Fruit fly (Drosophila melanogaster) whole organism, embryonic: Measurements from ENCODE around the gene dpr18.

Source experiments
- Atf6 ChIP-seq: fragments of 200-800 bp; sonication (Bioruptor generic); IDR thresholded peaks from 2 replicates; pipeline ENCODE4 v1.3.6; 2022; ENCODE audit warnings: missing biosample characterization, missing genetic modification characterization
- CG10147 ChIP-seq: fragments of 200-800 bp; sonication (Bioruptor generic); optimal IDR thresholded peaks from 2 replicates; lab custom pipeline; 2019; ENCODE audit warnings: missing biosample characterization, mild to moderate bottlenecking, missing genetic modification characterization, moderate library complexity
- CG10565 ChIP-seq: fragments of 200-800 bp; sonication (Bioruptor generic); optimal IDR thresholded peaks from 3 replicates; lab custom pipeline; 2016; ENCODE audit warnings: missing biosample characterization, mild to moderate bottlenecking, missing genetic modification characterization
- CG11093 ChIP-seq: fragments of 200-800 bp; sonication (Bioruptor generic); IDR thresholded peaks from 3 replicates; pipeline ENCODE4 v1.3.6; 2022; ENCODE audit warnings: missing biosample characterization, missing genetic modification characterization
- CG11723 ChIP-seq: fragments of 200-800 bp; sonication (Bioruptor generic); optimal IDR thresholded peaks from 2 replicates; lab custom pipeline; 2017; ENCODE audit warnings: missing biosample characterization, mild to moderate bottlenecking, missing genetic modification characterization
- CG13287 ChIP-seq: fragments of 200-800 bp; sonication (Bioruptor generic); IDR thresholded peaks from 2 replicates; pipeline ENCODE4 v1.3.6; 2022; ENCODE audit warnings: missing biosample characterization, missing genetic modification characterization; ENCODE audit not compliant: partially characterized antibody
- CG14014 ChIP-seq: fragments of 200-800 bp; sonication (Bioruptor generic); IDR thresholded peaks from 2 replicates; pipeline ENCODE4 v1.3.6; 2022; ENCODE audit warnings: missing biosample characterization, missing genetic modification characterization
- CG14965 ChIP-seq: fragments of 200-800 bp; sonication (Bioruptor generic); optimal IDR thresholded peaks from 2 replicates; lab custom pipeline; 2016; ENCODE audit warnings: missing biosample characterization, missing genetic modification characterization, borderline replicate concordance
- CG17361 ChIP-seq: fragments of 200-800 bp; sonication (Bioruptor generic); IDR thresholded peaks from 3 replicates; pipeline ENCODE4 v1.3.6; 2022; ENCODE audit warnings: missing biosample characterization, missing genetic modification characterization
- CG17385 ChIP-seq: fragments of 200-800 bp; sonication (Bioruptor generic); optimal IDR thresholded peaks from 3 replicates; lab custom pipeline; 2018; ENCODE audit warnings: missing biosample characterization, mild to moderate bottlenecking, missing genetic modification characterization
- CG2129 ChIP-seq: fragments of 200-800 bp; sonication (Bioruptor generic); IDR thresholded peaks from 2 replicates; pipeline ENCODE4 v1.3.6; 2022; ENCODE audit warnings: missing biosample characterization, missing genetic modification characterization; ENCODE audit not compliant: partially characterized antibody
- CG2875 ChIP-seq: fragments of 200-800 bp; sonication (Bioruptor generic); optimal IDR thresholded peaks from 2 replicates; lab custom pipeline; 2017; ENCODE audit warnings: missing biosample characterization, mild to moderate bottlenecking, missing genetic modification characterization, missing genetic modification reagents
- CG31441 ChIP-seq: fragments of 200-800 bp; sonication (Bioruptor generic); IDR thresholded peaks from 2 replicates; pipeline ENCODE4 v1.3.6; 2022; ENCODE audit warnings: missing biosample characterization, missing genetic modification characterization
- CG32532 ChIP-seq: fragments of 200-800 bp; sonication (Bioruptor generic); IDR thresholded peaks from 2 replicates; pipeline ENCODE4 v1.3.6; 2022; ENCODE audit warnings: missing biosample characterization, missing genetic modification characterization
- CG6689 ChIP-seq: fragments of 200-800 bp; sonication (Bioruptor generic); IDR thresholded peaks from 2 replicates; pipeline ENCODE4 v1.3.6; 2022; ENCODE audit warnings: missing biosample characterization, missing genetic modification characterization
- CG9215 ChIP-seq: fragments of 200-800 bp; sonication (Bioruptor generic); IDR thresholded peaks from 2 replicates; pipeline ENCODE4 v1.3.6; 2022; ENCODE audit warnings: missing biosample characterization, missing genetic modification characterization
- CG9437 ChIP-seq: fragments of 200-800 bp; sonication (Bioruptor generic); optimal IDR thresholded peaks from 2 replicates; lab custom pipeline; 2018; ENCODE audit warnings: missing biosample characterization, mild to moderate bottlenecking, missing genetic modification characterization
- CG9876 ChIP-seq: fragments of 200-800 bp; sonication (Bioruptor generic); optimal IDR thresholded peaks from 2 replicates; lab custom pipeline; 2016; ENCODE audit warnings: missing biosample characterization, missing genetic modification characterization
- CTCF ChIP-seq: fragments of 200-800 bp; sonication (Bioruptor generic); optimal IDR thresholded peaks from 2 replicates; lab custom pipeline; 2017; ENCODE audit warnings: missing biosample characterization, mild to moderate bottlenecking, missing genetic modification characterization, moderate library complexity
- CoRest ChIP-seq: fragments of 200-800 bp; sonication (Bioruptor generic); optimal IDR thresholded peaks from 3 replicates; lab custom pipeline; 2018; ENCODE audit warnings: missing biosample characterization, mild to moderate bottlenecking, missing genetic modification characterization, moderate library complexity
- Deaf1 ChIP-seq: fragments of 200-800 bp; optimal IDR thresholded peaks from 3 replicates; lab custom pipeline; 2019; ENCODE audit warnings: missing biosample characterization, mild to moderate bottlenecking, missing genetic modification characterization, moderate library complexity
- Dp ChIP-seq: fragments of 200-800 bp; sonication (Bioruptor generic); optimal IDR thresholded peaks from 2 replicates; lab custom pipeline; 2018; ENCODE audit warnings: missing biosample characterization, mild to moderate bottlenecking, missing genetic modification characterization, moderate library complexity
- Fer2 ChIP-seq: fragments of 200-800 bp; sonication (Bioruptor generic); optimal IDR thresholded peaks from 2 replicates; lab custom pipeline; 2018; ENCODE audit warnings: missing biosample characterization, mild to moderate bottlenecking, missing genetic modification characterization, moderate library complexity
- Hr51 ChIP-seq, 2 experiments: fragments of 200-800 bp; sonication (Bioruptor generic); optimal IDR thresholded peaks; 2 replicates in 1 of 2; 3 replicates in 1 of 2; lab custom pipeline; 2016 to 2018; ENCODE audit warnings: missing biosample characterization in 2 of 2, missing genetic modification characterization in 2 of 2, mild to moderate bottlenecking in 1 of 2, moderate library complexity in 1 of 2
- Jarid2 ChIP-seq: fragments of 200-800 bp; sonication (Bioruptor generic); optimal IDR thresholded peaks from 3 replicates; lab custom pipeline; 2017; ENCODE audit warnings: mild to moderate bottlenecking, missing biosample characterization, missing genetic modification reagents, missing genetic modification characterization
- Lim3 ChIP-seq: fragments of 200-800 bp; sonication (Bioruptor generic); IDR thresholded peaks from 2 replicates; pipeline ENCODE4 v1.3.6; 2022; ENCODE audit warnings: missing biosample characterization, missing genetic modification characterization
- NK7.1 ChIP-seq: fragments of 200-800 bp; sonication (Bioruptor generic); optimal IDR thresholded peaks from 3 replicates; lab custom pipeline; 2016; ENCODE audit warnings: missing biosample characterization, missing genetic modification characterization
- Opbp ChIP-seq: fragments of 200-800 bp; sonication (Bioruptor generic); IDR thresholded peaks from 3 replicates; pipeline ENCODE4 v1.3.6; 2022; ENCODE audit warnings: missing biosample characterization, missing genetic modification characterization; ENCODE audit not compliant: partially characterized antibody
- Tbp ChIP-seq: fragments of >200 bp; optimal IDR thresholded peaks from 2 replicates; lab custom pipeline; 2018; ENCODE audit warnings: missing biosample characterization, missing genetic modification characterization
- Vsx1 ChIP-seq: fragments of 200-800 bp; sonication (Bioruptor generic); optimal IDR thresholded peaks from 2 replicates; lab custom pipeline; 2017; ENCODE audit warnings: missing biosample characterization, mild to moderate bottlenecking, missing genetic modification characterization, missing genetic modification reagents
- YL-1 ChIP-seq: fragments of 200-800 bp; sonication (Bioruptor generic); optimal IDR thresholded peaks from 3 replicates; lab custom pipeline; 2017; ENCODE audit warnings: missing biosample characterization, mild to moderate bottlenecking, missing genetic modification characterization
- ash1 ChIP-seq: fragments of 200-800 bp; sonication (Bioruptor generic); optimal IDR thresholded peaks from 2 replicates; lab custom pipeline; 2018; ENCODE audit warnings: missing biosample characterization, mild to moderate bottlenecking, missing genetic modification characterization
- bbx ChIP-seq: fragments of 200-800 bp; sonication (Bioruptor generic); IDR thresholded peaks from 2 replicates; pipeline ENCODE4 v1.3.6; 2022; ENCODE audit warnings: missing biosample characterization, missing genetic modification characterization; ENCODE audit not compliant: partially characterized antibody
- chinmo ChIP-seq: fragments of 200-800 bp; sonication (Bioruptor generic); IDR thresholded peaks from 4 replicates; pipeline ENCODE4 v1.3.6; 2022; ENCODE audit warnings: missing biosample characterization, missing genetic modification characterization; ENCODE audit not compliant: partially characterized antibody
- en ChIP-seq: fragments of 200-800 bp; sonication (Bioruptor generic); optimal IDR thresholded peaks from 2 replicates; lab custom pipeline; 2016; ENCODE audit warnings: missing biosample characterization, missing genetic modification characterization
- gcm ChIP-seq: fragments of 200-800 bp; sonication (Bioruptor generic); optimal IDR thresholded peaks from 2 replicates; lab custom pipeline; 2019; ENCODE audit warnings: missing biosample characterization, mild to moderate bottlenecking, missing genetic modification characterization, moderate library complexity
- grau ChIP-seq: fragments of 200-800 bp; optimal IDR thresholded peaks from 3 replicates; lab custom pipeline; 2019; ENCODE audit warnings: missing biosample characterization, mild to moderate bottlenecking, missing genetic modification characterization, moderate library complexity
- ham ChIP-seq: fragments of 200-800 bp; sonication (Bioruptor generic); IDR thresholded peaks from 2 replicates; pipeline ENCODE4 v1.3.6; 2022; ENCODE audit warnings: missing biosample characterization, missing genetic modification characterization
- ind ChIP-seq: fragments of 200-800 bp; sonication (Bioruptor generic); optimal IDR thresholded peaks from 3 replicates; lab custom pipeline; 2016; ENCODE audit warnings: missing biosample characterization, missing genetic modification characterization
- jing ChIP-seq: fragments of 200-800 bp; sonication (Bioruptor generic); optimal IDR thresholded peaks from 2 replicates; lab custom pipeline; 2018; ENCODE audit warnings: missing biosample characterization, mild to moderate bottlenecking, missing genetic modification characterization
- kni ChIP-seq: fragments of 200-800 bp; sonication (Bioruptor generic); optimal IDR thresholded peaks from 3 replicates; lab custom pipeline; 2017; ENCODE audit warnings: mild to moderate bottlenecking, missing biosample characterization, missing genetic modification reagents, missing genetic modification characterization
- nerfin-2 ChIP-seq: fragments of 200-800 bp; sonication (Bioruptor generic); IDR thresholded peaks from 2 replicates; pipeline ENCODE4 v1.3.6; 2022; ENCODE audit warnings: missing biosample characterization, missing genetic modification characterization; ENCODE audit not compliant: partially characterized antibody
- nom ChIP-seq: fragments of 200-800 bp; sonication (Bioruptor generic); optimal IDR thresholded peaks from 2 replicates; lab custom pipeline; 2017; ENCODE audit warnings: missing biosample characterization, missing genetic modification characterization, mild to moderate bottlenecking, moderate library complexity, missing genetic modification reagents
- pita ChIP-seq: fragments of 200-800 bp; sonication (Bioruptor generic); optimal IDR thresholded peaks from 2 replicates; lab custom pipeline; 2017; ENCODE audit warnings: missing biosample characterization, mild to moderate bottlenecking, missing genetic modification characterization
- sd ChIP-seq: fragments of 200-800 bp; sonication (Bioruptor generic); optimal IDR thresholded peaks from 3 replicates; lab custom pipeline; 2018; ENCODE audit warnings: missing biosample characterization, mild to moderate bottlenecking, missing genetic modification characterization, moderate library complexity
- sna ChIP-seq: fragments of 200-800 bp; sonication (Bioruptor generic); IDR thresholded peaks from 2 replicates; pipeline ENCODE4 v1.3.6; 2022; ENCODE audit warnings: missing biosample characterization, missing genetic modification characterization; ENCODE audit not compliant: partially characterized antibody
- sqz ChIP-seq: fragments of 200-800 bp; sonication (Bioruptor generic); optimal IDR thresholded peaks from 3 replicates; lab custom pipeline; 2018; ENCODE audit warnings: missing biosample characterization, mild to moderate bottlenecking, missing genetic modification characterization
- tgo ChIP-seq: fragments of 200-800 bp; sonication (Bioruptor generic); IDR thresholded peaks from 3 replicates; pipeline ENCODE4 v1.3.6; 2022; ENCODE audit warnings: missing biosample characterization, missing genetic modification characterization
- toy ChIP-seq: fragments of 200-800 bp; sonication (Bioruptor generic); IDR thresholded peaks from 2 replicates; pipeline ENCODE4 v1.3.6; 2022; ENCODE audit warnings: missing biosample characterization, missing genetic modification characterization
- z ChIP-seq: fragments of 200-800 bp; sonication (Bioruptor generic); IDR thresholded peaks from 3 replicates; pipeline ENCODE4 v1.3.6; 2022; ENCODE audit warnings: missing biosample characterization, missing genetic modification characterization

dpr18 gene

dm6 chrX:16063414-16063938, at the start of gene dpr18:
Gene dpr18 (plus strand): TSS chrX:16063738.
- no peak for TF ChIP-seq CG10147 (GFP tag; lab: Kevin White, UChicago)
- TF ChIP-seq CG9437, result no peak
- TF ChIP-seq bbx, result peak; percentile 25; the same call in 1 of the 2 replicates
- no peak for TF ChIP-seq en
- TF ChIP-seq ind (GFP tag; lab: Kevin White, UChicago), result no peak
- TF ChIP-seq Opbp, result 0 out of 3 replicates have a peak, but pooled peaks have one; percentile 38
- TF ChIP-seq Lim3, result no peak
- no peak for TF ChIP-seq CG32532 (GFP tag; lab: Robert Waterston, UW)
- no peak for TF ChIP-seq CG14965 (GFP tag; lab: Kevin White, UChicago)
- no peak for TF ChIP-seq Dp (GFP tag; lab: Kevin White, UChicago)
- TF ChIP-seq Atf6 (GFP tag; lab: Robert Waterston, UW), result no peak
- no peak for TF ChIP-seq CG17385 (GFP tag; lab: Kevin White, UChicago)
- no peak for TF ChIP-seq CoRest (tag; lab: Kevin White, UChicago)
- no peak for TF ChIP-seq kni (GFP tag; lab: Kevin White, UChicago)
- no peak for TF ChIP-seq gcm (GFP tag; lab: Kevin White, UChicago)
- TF ChIP-seq Deaf1 (tag; lab: Kevin White, UChicago), result peak; percentile 85
- TF ChIP-seq CG6689 (GFP tag; lab: Robert Waterston, UW), result no peak
- no peak for TF ChIP-seq CG17361 (GFP tag; lab: Robert Waterston, UW)
- no peak for TF ChIP-seq nerfin-2 (GFP tag; lab: Robert Waterston, UW)
- no peak for TF ChIP-seq CG31441 (GFP tag; lab: Robert Waterston, UW)
- TF ChIP-seq chinmo (GFP tag; lab: Robert Waterston, UW), result 0 out of 4 replicates have a peak, but pooled peaks have one; percentile 7
- TF ChIP-seq grau, result no peak
- no peak for TF ChIP-seq Tbp (GFP tag; lab: Kevin White, UChicago)
- no peak for TF ChIP-seq CG2875
- no peak for TF ChIP-seq pita (GFP tag; lab: Kevin White, UChicago)
- peak; percentile 44 for TF ChIP-seq Jarid2 (GFP tag; lab: Kevin White, UChicago)
- TF ChIP-seq sna, result no peak
- no peak for TF ChIP-seq sd
- no peak for TF ChIP-seq CG2129
- TF ChIP-seq CG11723, result no peak
- no peak for TF ChIP-seq CG10565 (GFP tag; lab: Kevin White, UChicago)
- no peak for TF ChIP-seq CG13287
- TF ChIP-seq toy, result no peak
- no peak for TF ChIP-seq ash1 (GFP tag; lab: Kevin White, UChicago)
- TF ChIP-seq jing (GFP tag; lab: Kevin White, UChicago), result no peak
- no peak for TF ChIP-seq CG9876 (GFP tag; lab: Kevin White, UChicago)
- no peak for TF ChIP-seq CG11093 (GFP tag; lab: Robert Waterston, UW)
- TF ChIP-seq CTCF (GFP tag; lab: Kevin White, UChicago), result peak; percentile 36
- TF ChIP-seq Vsx1 (GFP tag; lab: Kevin White, UChicago), result no peak
- 0 out of 2 replicates have a peak, but pooled peaks have one; percentile 28 for TF ChIP-seq CG14014
- TF ChIP-seq z (GFP tag; lab: Robert Waterston, UW), result peak; percentile 98
- TF ChIP-seq YL-1, result no peak
- TF ChIP-seq Fer2 (tag; lab: Kevin White, UChicago), result no peak
- no peak for TF ChIP-seq Hr51 (GFP tag; optimal IDR thresholded peaks at IDR 0.05; lab: Kevin White, UChicago)
- TF ChIP-seq CG9215 (GFP tag; lab: Robert Waterston, UW), result no peak
- no peak for TF ChIP-seq sqz (GFP tag; lab: Kevin White, UChicago)
- no peak for TF ChIP-seq tgo (GFP tag; lab: Robert Waterston, UW)
- no peak for TF ChIP-seq ham
- TF ChIP-seq nom (GFP tag; lab: Kevin White, UChicago), result peak; percentile 58
- no peak for TF ChIP-seq NK7.1 (GFP tag; lab: Kevin White, UChicago)
